Fruit fly (Drosophila melanogaster) whole organism, embryonic: ENCODE measurements around the gene Pcd.

Experiments used
- Adf1 ChIP-seq: fragments of 200-800 bp; sonication (Bioruptor generic); IDR thresholded peaks from 2 replicates; pipeline ENCODE4 v1.3.6; 2022; ENCODE audit warnings: missing biosample characterization, missing genetic modification characterization
- Antp ChIP-seq: fragments of 200-800 bp; sonication (Bioruptor generic); optimal IDR thresholded peaks from 3 replicates; lab custom pipeline; 2016; ENCODE audit warnings: missing biosample characterization, missing genetic modification characterization
- Blimp-1 ChIP-seq: fragments of 200-800 bp; sonication (Bioruptor generic); optimal IDR thresholded peaks from 3 replicates; lab custom pipeline; 2018; ENCODE audit warnings: missing biosample characterization, missing genetic modification characterization, mild to moderate bottlenecking, moderate library complexity, missing genetic modification reagents
- Bteb2 ChIP-seq: fragments of 200-800 bp; sonication (Bioruptor generic); optimal IDR thresholded peaks from 2 replicates; lab custom pipeline; 2016; ENCODE audit warnings: missing biosample characterization, missing genetic modification characterization
- CG10274 ChIP-seq: fragments of 200-800 bp; sonication (Bioruptor generic); optimal IDR thresholded peaks from 3 replicates; lab custom pipeline; 2017; ENCODE audit warnings: missing biosample characterization, mild to moderate bottlenecking, missing genetic modification characterization
- CG10543 ChIP-seq: fragments of 200-800 bp; sonication (Bioruptor generic); optimal IDR thresholded peaks from 3 replicates; lab custom pipeline; 2017; ENCODE audit warnings: missing biosample characterization, mild to moderate bottlenecking, missing genetic modification characterization, moderate library complexity
- CG10959 ChIP-seq: fragments of 200-800 bp; sonication (Bioruptor generic); IDR thresholded peaks from 2 replicates; pipeline ENCODE4 v1.3.6; 2022; ENCODE audit warnings: missing biosample characterization, missing genetic modification characterization
- CG11456 ChIP-seq: fragments of 200-800 bp; sonication (Bioruptor generic); IDR thresholded peaks from 3 replicates; pipeline ENCODE4 v1.3.6; 2022; ENCODE audit warnings: missing biosample characterization, missing genetic modification characterization
- CG12155 ChIP-seq: fragments of 200-800 bp; sonication (Bioruptor generic); optimal IDR thresholded peaks from 3 replicates; lab custom pipeline; 2016; ENCODE audit warnings: missing biosample characterization, missing genetic modification characterization
- CG13624 ChIP-seq: fragments of 200-800 bp; sonication (Bioruptor generic); optimal IDR thresholded peaks from 2 replicates; lab custom pipeline; 2016; ENCODE audit warnings: missing biosample characterization, missing genetic modification characterization
- CG13894 ChIP-seq: fragments of 200-800 bp; sonication (Bioruptor generic); optimal IDR thresholded peaks from 3 replicates; lab custom pipeline; 2018; ENCODE audit warnings: missing biosample characterization, mild to moderate bottlenecking, missing genetic modification characterization, moderate library complexity
- CG15073 ChIP-seq: fragments of 200-800 bp; sonication (Bioruptor generic); optimal IDR thresholded peaks from 2 replicates; lab custom pipeline; 2016; ENCODE audit warnings: missing biosample characterization, missing genetic modification characterization
- CG17361 ChIP-seq: fragments of 200-800 bp; sonication (Bioruptor generic); IDR thresholded peaks from 3 replicates; pipeline ENCODE4 v1.3.6; 2022; ENCODE audit warnings: missing biosample characterization, missing genetic modification characterization
- CG17385 ChIP-seq: fragments of 200-800 bp; sonication (Bioruptor generic); optimal IDR thresholded peaks from 3 replicates; lab custom pipeline; 2018; ENCODE audit warnings: missing biosample characterization, mild to moderate bottlenecking, missing genetic modification characterization
- CG2889 ChIP-seq: fragments of 200-800 bp; sonication (Bioruptor generic); IDR thresholded peaks from 3 replicates; pipeline ENCODE4 v1.3.6; 2022; ENCODE audit warnings: missing biosample characterization, missing genetic modification characterization
- CG32532 ChIP-seq: fragments of 200-800 bp; sonication (Bioruptor generic); IDR thresholded peaks from 2 replicates; pipeline ENCODE4 v1.3.6; 2022; ENCODE audit warnings: missing biosample characterization, missing genetic modification characterization
- CG3407 ChIP-seq: fragments of 200-800 bp; sonication (Bioruptor generic); optimal IDR thresholded peaks from 2 replicates; lab custom pipeline; 2018; ENCODE audit warnings: missing biosample characterization, mild to moderate bottlenecking, missing genetic modification characterization
- CG7928 ChIP-seq: fragments of 200-800 bp; sonication (Bioruptor generic); optimal IDR thresholded peaks from 2 replicates; lab custom pipeline; 2017; ENCODE audit warnings: missing biosample characterization, mild to moderate bottlenecking, missing genetic modification characterization
- CG8281 ChIP-seq: fragments of 200-800 bp; sonication (Bioruptor generic); optimal IDR thresholded peaks from 2 replicates; lab custom pipeline; 2018; ENCODE audit warnings: missing biosample characterization, mild to moderate bottlenecking, missing genetic modification characterization, moderate library complexity
- CG8944 ChIP-seq: fragments of 200-800 bp; sonication (Bioruptor generic); optimal IDR thresholded peaks from 3 replicates; lab custom pipeline; 2016; ENCODE audit warnings: missing biosample characterization, missing genetic modification characterization
- CG9797 ChIP-seq: fragments of 200-800 bp; sonication (Bioruptor generic); optimal IDR thresholded peaks from 3 replicates; lab custom pipeline; 2018; ENCODE audit warnings: missing biosample characterization, mild to moderate bottlenecking, missing genetic modification characterization
- Chrac-16 ChIP-seq: fragments of 200-800 bp; sonication (Bioruptor generic); optimal IDR thresholded peaks from 3 replicates; lab custom pipeline; 2016; ENCODE audit warnings: missing biosample characterization, missing genetic modification characterization
- CkIIα-i1 ChIP-seq: fragments of 200-800 bp; sonication (Bioruptor generic); IDR thresholded peaks from 2 replicates; pipeline ENCODE4 v1.3.6; 2022; ENCODE audit warnings: missing biosample characterization, missing genetic modification characterization
- Doc2 ChIP-seq: fragments of 200-800 bp; sonication (Bioruptor generic); IDR thresholded peaks from 2 replicates; pipeline ENCODE4 v1.3.6; 2022; ENCODE audit warnings: missing biosample characterization, missing genetic modification characterization
- H15 ChIP-seq: fragments of 200-800 bp; sonication (Bioruptor generic); IDR thresholded peaks from 3 replicates; pipeline ENCODE4 v1.3.6; 2022; ENCODE audit warnings: missing biosample characterization, missing genetic modification characterization
- HLH3B ChIP-seq: fragments of 200-800 bp; sonication (Bioruptor generic); IDR thresholded peaks from 2 replicates; pipeline ENCODE4 v1.3.6; 2022; ENCODE audit warnings: missing biosample characterization, missing genetic modification characterization
- Hand ChIP-seq: fragments of 200-800 bp; sonication (Bioruptor generic); optimal IDR thresholded peaks from 2 replicates; lab custom pipeline; 2017; ENCODE audit warnings: mild to moderate bottlenecking, missing biosample characterization, missing genetic modification reagents, missing genetic modification characterization
- Pdp1 ChIP-seq, 2 experiments: fragments of 200-800 bp; sonication (Bioruptor generic); optimal IDR thresholded peaks; 3 replicates each; lab custom pipeline; 2016; ENCODE audit warnings: missing biosample characterization in 2 of 2, missing genetic modification characterization in 2 of 2, mild to moderate bottlenecking in 1 of 2, moderate library complexity in 1 of 2
- Sin3A ChIP-seq: fragments of >200 bp; optimal IDR thresholded peaks from 2 replicates; lab custom pipeline; 2018
- Tbp ChIP-seq: fragments of >200 bp; optimal IDR thresholded peaks from 2 replicates; lab custom pipeline; 2018; ENCODE audit warnings: missing biosample characterization, missing genetic modification characterization
- abd-A ChIP-seq: fragments of 200-800 bp; sonication (Bioruptor generic); optimal IDR thresholded peaks from 3 replicates; lab custom pipeline; 2019; ENCODE audit warnings: missing biosample characterization, mild to moderate bottlenecking, missing genetic modification characterization, moderate library complexity
- ase ChIP-seq: fragments of 200-800 bp; sonication (Bioruptor generic); IDR thresholded peaks from 3 replicates; pipeline ENCODE4 v1.3.6; 2022; ENCODE audit warnings: missing biosample characterization, missing genetic modification characterization
- ci ChIP-seq: fragments of 200-800 bp; sonication (Bioruptor generic); IDR thresholded peaks from 3 replicates; pipeline ENCODE4 v1.3.6; 2022; ENCODE audit warnings: missing biosample characterization, missing genetic modification characterization
- crp ChIP-seq, 2 experiments: fragments of 200-800 bp; sonication (Bioruptor generic); optimal IDR thresholded peaks; 2 replicates in 1 of 2; 3 replicates in 1 of 2; lab custom pipeline; 2017; ENCODE audit warnings: missing biosample characterization in 2 of 2, missing genetic modification characterization in 2 of 2, mild to moderate bottlenecking in 1 of 2, moderate library complexity in 1 of 2
- cwo ChIP-seq: fragments of 200-800 bp; sonication (Bioruptor generic); optimal IDR thresholded peaks from 3 replicates; lab custom pipeline; 2017; ENCODE audit warnings: missing biosample characterization, missing genetic modification characterization, mild to moderate bottlenecking, moderate library complexity, missing genetic modification reagents
- dmrt11E ChIP-seq: fragments of 200-800 bp; sonication (Bioruptor generic); optimal IDR thresholded peaks from 3 replicates; lab custom pipeline; 2018; ENCODE audit warnings: missing biosample characterization, mild to moderate bottlenecking, missing genetic modification characterization, moderate library complexity
- esg ChIP-seq: fragments of 200-800 bp; sonication (Bioruptor generic); conservative IDR thresholded peaks from 2 replicates; pipeline ENCODE4 v1.3.6; 2022; ENCODE audit warnings: missing biosample characterization, missing genetic modification characterization
- gro ChIP-seq: fragments of 200-800 bp; sonication (Bioruptor generic); optimal IDR thresholded peaks from 2 replicates; lab custom pipeline; 2016; ENCODE audit warnings: missing biosample characterization, missing genetic modification characterization
- lmd ChIP-seq: fragments of 200-800 bp; sonication (Bioruptor generic); IDR thresholded peaks from 2 replicates; pipeline ENCODE4 v1.3.6; 2022; ENCODE audit warnings: missing biosample characterization, missing genetic modification characterization
- maf-S ChIP-seq: fragments of 200-800 bp; sonication (Bioruptor generic); optimal IDR thresholded peaks from 2 replicates; lab custom pipeline; 2016; ENCODE audit warnings: missing biosample characterization, missing genetic modification characterization
- pita ChIP-seq: fragments of 200-800 bp; sonication (Bioruptor generic); optimal IDR thresholded peaks from 2 replicates; lab custom pipeline; 2017; ENCODE audit warnings: missing biosample characterization, mild to moderate bottlenecking, missing genetic modification characterization
- pum ChIP-seq: fragments of 200-800 bp; sonication (Bioruptor generic); optimal IDR thresholded peaks from 2 replicates; lab custom pipeline; 2016; ENCODE audit warnings: missing biosample characterization, missing genetic modification characterization
- ranshi ChIP-seq: fragments of 200-800 bp; sonication (Bioruptor generic); IDR thresholded peaks from 2 replicates; pipeline ENCODE4 v1.3.6; 2022; ENCODE audit warnings: missing biosample characterization, missing genetic modification characterization
- sens-2 ChIP-seq: fragments of 200-800 bp; sonication (Bioruptor generic); IDR thresholded peaks from 2 replicates; pipeline ENCODE4 v1.3.6; 2022; ENCODE audit warnings: missing biosample characterization, missing genetic modification characterization
- shn ChIP-seq: fragments of 200-800 bp; sonication (Bioruptor generic); optimal IDR thresholded peaks from 3 replicates; lab custom pipeline; 2016; ENCODE audit warnings: missing biosample characterization, missing genetic modification characterization
- sisA ChIP-seq: fragments of 200-800 bp; sonication (Bioruptor generic); IDR thresholded peaks from 2 replicates; pipeline ENCODE4 v1.3.6; 2022; ENCODE audit warnings: missing biosample characterization, missing genetic modification characterization
- stwl ChIP-seq: fragments of 200-800 bp; sonication (Bioruptor generic); optimal IDR thresholded peaks from 3 replicates; lab custom pipeline; 2018; ENCODE audit warnings: missing biosample characterization, mild to moderate bottlenecking, missing genetic modification characterization, moderate library complexity
- tin ChIP-seq: fragments of 200-800 bp; sonication (Bioruptor generic); optimal IDR thresholded peaks from 3 replicates; lab custom pipeline; 2016; ENCODE audit warnings: missing biosample characterization, missing genetic modification characterization
- trem ChIP-seq: fragments of 200-800 bp; optimal IDR thresholded peaks from 3 replicates; lab custom pipeline; 2019; ENCODE audit warnings: missing biosample characterization, mild to moderate bottlenecking, missing genetic modification characterization, moderate library complexity
- wdn ChIP-seq: fragments of 200-800 bp; sonication (Bioruptor generic); IDR thresholded peaks from 2 replicates; pipeline ENCODE4 v1.3.6; 2022; ENCODE audit warnings: missing biosample characterization, missing genetic modification characterization
- wor ChIP-seq: fragments of 200-800 bp; sonication (Bioruptor generic); IDR thresholded peaks from 2 replicates; pipeline ENCODE4 v1.3.6; 2022; ENCODE audit warnings: missing biosample characterization, missing genetic modification characterization

Pcd gene

DNA sequence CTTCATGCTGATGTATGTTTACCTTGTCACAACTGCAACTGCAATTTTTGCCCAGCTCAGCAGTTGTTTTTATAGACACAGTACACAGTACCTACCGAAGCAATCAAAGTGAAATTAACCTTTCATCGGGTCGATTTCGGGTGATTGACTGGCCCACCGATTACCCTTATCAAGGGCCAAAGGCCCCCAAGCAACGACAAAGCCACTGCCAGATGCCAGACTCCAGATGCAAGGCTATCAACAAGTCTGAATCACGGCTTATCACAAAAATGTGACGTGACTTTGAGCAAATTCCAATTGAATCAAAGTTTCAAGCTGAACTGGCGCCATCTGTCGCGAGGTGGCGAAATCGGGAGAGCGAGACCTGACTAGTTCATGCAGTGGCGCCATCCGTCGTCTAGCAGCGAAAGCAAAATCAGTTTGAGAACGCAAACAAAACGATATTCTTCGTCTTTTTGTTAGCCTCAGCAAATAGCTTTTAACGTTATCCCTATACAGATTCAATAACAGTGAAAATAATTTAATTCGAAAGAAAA lies 6.1 kb upstream of the Pcd start, which contains the start of gene Obp99b (continued):
- TF ChIP-seq Bteb2: no peak
- no peak for TF ChIP-seq Tbp (GFP tag; lab: Kevin White, UChicago)
- TF ChIP-seq gro (GFP tag; lab: Kevin White, UChicago): no peak
- TF ChIP-seq Doc2 (GFP tag; lab: Robert Waterston, UW): 0 out of 2 replicates have a peak, but pooled peaks have one; percentile 34
- TF ChIP-seq CG13894 (tag; lab: Kevin White, UChicago): no peak
- peak; percentile 90 for TF ChIP-seq sens-2 (GFP tag; lab: Robert Waterston, UW)
- peak; percentile 50 for TF ChIP-seq esg
- TF ChIP-seq pita (GFP tag; lab: Kevin White, UChicago): no peak
- TF ChIP-seq CG3407: peak; percentile 76
- TF ChIP-seq cwo (GFP tag; lab: Kevin White, UChicago): no peak
- TF ChIP-seq CG11456: peak; percentile 96
- peak; percentile 57 for TF ChIP-seq wor (GFP tag; lab: Robert Waterston, UW)
- TF ChIP-seq Adf1: peak; percentile 25
- TF ChIP-seq wdn (GFP tag; lab: Robert Waterston, UW): 0 out of 2 replicates have a peak, but pooled peaks have one; percentile 46
- peak; percentile 69 for TF ChIP-seq ranshi (GFP tag; lab: Robert Waterston, UW)
- peak; percentile 39; the same call in 2 of the 3 replicates for TF ChIP-seq CG17361
- peak; percentile 84 for TF ChIP-seq Antp
- TF ChIP-seq CG15073 (GFP tag; lab: Kevin White, UChicago): no peak
- TF ChIP-seq CG13624: peak; percentile 73
- peak; percentile 80 for TF ChIP-seq HLH3B (GFP tag; lab: Robert Waterston, UW)
- TF ChIP-seq stwl (tag; lab: Kevin White, UChicago): peak; percentile 32
- no peak for TF ChIP-seq Hand (GFP tag; lab: Kevin White, UChicago)
- peak; percentile 65 for TF ChIP-seq dmrt11E (tag; lab: Kevin White, UChicago)
- peak; percentile 61 for TF ChIP-seq sisA (GFP tag; lab: Robert Waterston, UW)
- peak; percentile 84; the same call in 2 of the 3 replicates for TF ChIP-seq ase (GFP tag; lab: Robert Waterston, UW)
- TF ChIP-seq H15: peak; percentile 90
- TF ChIP-seq maf-S (GFP tag; lab: Kevin White, UChicago): peak; percentile 47
- TF ChIP-seq crp (GFP tag; optimal IDR thresholded peaks at IDR 0.05; lab: Kevin White, UChicago): peak in 1 of 2 experiments; percentile 17
- TF ChIP-seq Sin3A: no peak
- peak; percentile 46 for TF ChIP-seq trem (tag; lab: Kevin White, UChicago)
- peak; percentile 48 for TF ChIP-seq Blimp-1 (GFP tag; lab: Kevin White, UChicago)
- TF ChIP-seq Chrac-16: peak; percentile 75
- peak; percentile 91 for TF ChIP-seq CG32532 (GFP tag; lab: Robert Waterston, UW)
- 0 out of 2 replicates have a peak, but pooled peaks have one; percentile 18 for TF ChIP-seq CkIIα-i1 (GFP tag; lab: Robert Waterston, UW)
- TF ChIP-seq CG10543 (GFP tag; lab: Kevin White, UChicago): peak; percentile 63
- peak; percentile 54 to 78 for TF ChIP-seq Pdp1 (GFP tag; optimal IDR thresholded peaks at IDR 0.05; lab: Kevin White, UChicago)
- TF ChIP-seq CG10274 (GFP tag; lab: Kevin White, UChicago): peak; percentile 72
- no peak for TF ChIP-seq CG2889 (GFP tag; lab: Robert Waterston, UW)
- TF ChIP-seq pum (GFP tag; lab: Kevin White, UChicago): peak; percentile 68
- no peak for TF ChIP-seq CG9797
- TF ChIP-seq CG7928: peak; percentile 22
- no peak for TF ChIP-seq abd-A (tag; lab: Kevin White, UChicago)
- TF ChIP-seq CG8944: peak; percentile 74
- peak; percentile 88 for TF ChIP-seq CG10959 (GFP tag; lab: Robert Waterston, UW)
- peak; percentile 69 for TF ChIP-seq CG17385 (GFP tag; lab: Kevin White, UChicago)
- TF ChIP-seq lmd: peak; percentile 65
- peak; percentile 89 for TF ChIP-seq shn (GFP tag; lab: Kevin White, UChicago)
- peak; percentile 86 for TF ChIP-seq tin (GFP tag; lab: Kevin White, UChicago)
- peak; percentile 45 for TF ChIP-seq CG12155 (GFP tag; lab: Kevin White, UChicago)
- peak; percentile 96 for TF ChIP-seq ci (GFP tag; lab: Robert Waterston, UW)
- TF ChIP-seq CG8281 (tag; lab: Kevin White, UChicago): peak; percentile 64
